Worm (Caenorhabditis elegans) whole organism, L2 larva: ENCODE data around the gene rev-3.
A peak's percentile ranks its signal among the peaks of the same experiment; 100 is the strongest.

Source experiments
- C34F6.9 ChIP-seq: fragments of 150-350 bp; optimal IDR thresholded peaks from 2 replicates; lab custom pipeline; 2014; ENCODE audit warnings: missing biosample characterization, missing genetic modification characterization
- F13H6.1 ChIP-seq: sonication (generic microtip); optimal IDR thresholded peaks from 2 replicates; lab custom pipeline; 2016; ENCODE audit warnings: missing genetic modification characterization, missing compliant biosample characterization
- R02D3.7 ChIP-seq: fragments of 150-350 bp; optimal IDR thresholded peaks from 2 replicates; lab custom pipeline; 2014; ENCODE audit warnings: missing biosample characterization, missing genetic modification characterization
- Y55F3AM.14 ChIP-seq: fragments of 200-800 bp; sonication (Bioruptor generic); optimal IDR thresholded peaks from 2 replicates; lab custom pipeline; 2018; ENCODE audit warnings: mild to moderate bottlenecking, missing genetic modification characterization, missing compliant biosample characterization
- ZK546.5 ChIP-seq: sonication (generic microtip); optimal IDR thresholded peaks from 2 replicates; lab custom pipeline; 2017; ENCODE audit warnings: missing biosample characterization, missing genetic modification characterization
- alr-1 ChIP-seq: fragments of 150-350 bp; optimal IDR thresholded peaks from 2 replicates; lab custom pipeline; 2014; ENCODE audit warnings: missing biosample characterization, missing genetic modification characterization
- aly-2 ChIP-seq: fragments of 150-350 bp; optimal IDR thresholded peaks from 2 replicates; lab custom pipeline; 2014; ENCODE audit warnings: missing biosample characterization, missing genetic modification characterization
- ceh-16 ChIP-seq: fragments of 150-350 bp; optimal IDR thresholded peaks from 2 replicates; lab custom pipeline; 2014; ENCODE audit warnings: missing biosample characterization, missing genetic modification characterization
- ceh-82 ChIP-seq: fragments of 150-350 bp; optimal IDR thresholded peaks from 2 replicates; lab custom pipeline; 2014; ENCODE audit warnings: missing biosample characterization, missing genetic modification characterization
- crh-2 ChIP-seq: sonication (generic microtip); optimal IDR thresholded peaks from 2 replicates; lab custom pipeline; 2017; ENCODE audit warnings: missing biosample characterization, missing genetic modification characterization
- egl-27 ChIP-seq: sonication (generic microtip); optimal IDR thresholded peaks from 3 replicates; lab custom pipeline; 2017; ENCODE audit warnings: missing biosample characterization, missing genetic modification reagents, missing genetic modification characterization
- elt-1 ChIP-seq: fragments of 150-350 bp; optimal IDR thresholded peaks from 2 replicates; lab custom pipeline; 2014; ENCODE audit warnings: missing biosample characterization, missing genetic modification characterization
- elt-3 ChIP-seq: sonication (generic microtip); optimal IDR thresholded peaks from 2 replicates; lab custom pipeline; 2017; ENCODE audit warnings: missing biosample characterization, missing genetic modification characterization
- gmeb-1 ChIP-seq: fragments of 150-350 bp; optimal IDR thresholded peaks from 2 replicates; lab custom pipeline; 2014; ENCODE audit warnings: missing biosample characterization, missing genetic modification characterization
- lin-11 ChIP-seq: fragments of 150-350 bp; sonication (generic microtip); optimal IDR thresholded peaks from 2 replicates; lab custom pipeline; 2014; ENCODE audit warnings: missing biosample characterization, missing genetic modification characterization, inconsistent platforms, mixed read lengths
- lin-13 ChIP-seq: fragments of 150-350 bp; optimal IDR thresholded peaks from 2 replicates; lab custom pipeline; 2014; ENCODE audit warnings: missing biosample characterization, missing genetic modification reagents, missing genetic modification characterization
- lin-39 ChIP-seq: fragments of 150-350 bp; optimal IDR thresholded peaks from 2 replicates; lab custom pipeline; 2014; ENCODE audit warnings: missing biosample characterization, missing genetic modification reagents, missing genetic modification characterization
- lsy-2 ChIP-seq, 2 experiments: fragments of 150-350 bp in 1 of 2; sonication (generic microtip) in 1 of 2; optimal IDR thresholded peaks; 2 replicates each; lab custom pipeline; 2014 to 2017; ENCODE audit warnings: missing biosample characterization in 2 of 2, missing genetic modification characterization in 2 of 2
- mab-5 ChIP-seq: fragments of 150-350 bp; optimal IDR thresholded peaks from 2 replicates; lab custom pipeline; 2014; ENCODE audit warnings: missing biosample characterization, missing genetic modification characterization
- mbf-1 ChIP-seq: sonication (generic microtip); optimal IDR thresholded peaks from 2 replicates; lab custom pipeline; 2017; ENCODE audit warnings: missing biosample characterization, missing genetic modification characterization
- mdl-1 ChIP-seq, 2 experiments: fragments of 150-350 bp in 1 of 2; sonication (generic microtip) in 1 of 2; optimal IDR thresholded peaks; 2 replicates each; lab custom pipeline; 2017; ENCODE audit warnings: missing biosample characterization in 2 of 2, missing genetic modification characterization in 2 of 2
- nhr-129 ChIP-seq: fragments of 150-350 bp; optimal IDR thresholded peaks from 2 replicates; lab custom pipeline; 2014; ENCODE audit warnings: missing biosample characterization, missing genetic modification characterization
- nhr-21 ChIP-seq: fragments of 150-350 bp; optimal IDR thresholded peaks from 2 replicates; lab custom pipeline; 2014; ENCODE audit warnings: missing biosample characterization, missing genetic modification characterization
- nhr-23 ChIP-seq: fragments of 150-350 bp; optimal IDR thresholded peaks from 2 replicates; lab custom pipeline; 2014; ENCODE audit warnings: missing biosample characterization, missing genetic modification reagents, missing genetic modification characterization
- nhr-25 ChIP-seq: fragments of 150-350 bp; sonication (generic microtip); optimal IDR thresholded peaks from 3 replicates; lab custom pipeline; 2014; ENCODE audit warnings: missing biosample characterization, missing genetic modification characterization
- nhr-6 ChIP-seq: fragments of 150-350 bp; optimal IDR thresholded peaks from 2 replicates; lab custom pipeline; 2014; ENCODE audit warnings: missing biosample characterization, missing genetic modification characterization
- nhr-77 ChIP-seq: fragments of 150-350 bp; optimal IDR thresholded peaks from 2 replicates; lab custom pipeline; 2014; ENCODE audit warnings: missing biosample characterization, missing genetic modification characterization
- peb-1 ChIP-seq: fragments of 150-350 bp; optimal IDR thresholded peaks from 2 replicates; lab custom pipeline; 2014; ENCODE audit warnings: missing biosample characterization, missing genetic modification characterization
- skn-1 ChIP-seq: sonication (generic microtip); optimal IDR thresholded peaks from 2 replicates; lab custom pipeline; 2017; ENCODE audit warnings: missing biosample characterization, missing genetic modification characterization
- sma-9 ChIP-seq, 2 experiments: fragments of 150-350 bp in 1 of 2; sonication (generic microtip) in 1 of 2; optimal IDR thresholded peaks; 2 replicates each; lab custom pipeline; 2014 to 2016; ENCODE audit warnings: missing genetic modification characterization in 2 of 2, mild to moderate bottlenecking in 1 of 2, missing biosample characterization in 1 of 2, missing compliant biosample characterization in 1 of 2, missing genetic modification reagents in 1 of 2, moderate library complexity in 1 of 2
- snpc-4 ChIP-seq: fragments of 150-350 bp; optimal IDR thresholded peaks from 2 replicates; lab custom pipeline; 2014; ENCODE audit warnings: missing biosample characterization, missing genetic modification characterization
- unc-39 ChIP-seq: fragments of 150-350 bp; optimal IDR thresholded peaks from 2 replicates; lab custom pipeline; 2014; ENCODE audit warnings: missing biosample characterization, missing genetic modification characterization
- unc-55 ChIP-seq: fragments of 150-350 bp; sonication (generic microtip); optimal IDR thresholded peaks from 3 replicates; lab custom pipeline; 2014; ENCODE audit warnings: missing biosample characterization, missing genetic modification reagents, missing genetic modification characterization
- zag-1 ChIP-seq: fragments of 150-350 bp; optimal IDR thresholded peaks from 2 replicates; lab custom pipeline; 2014; ENCODE audit warnings: missing biosample characterization, missing genetic modification characterization
- ztf-1 ChIP-seq: fragments of 200-800 bp; sonication (Bioruptor generic); conservative IDR thresholded peaks from 2 replicates; pipeline ENCODE4 v1.3.6; 2022; ENCODE audit warnings: missing genetic modification characterization, missing compliant biosample characterization
- ztf-11 ChIP-seq: sonication (generic microtip); optimal IDR thresholded peaks from 2 replicates; lab custom pipeline; 2017; ENCODE audit warnings: missing biosample characterization, missing genetic modification characterization
- ztf-4 ChIP-seq: fragments of 150-350 bp; optimal IDR thresholded peaks from 2 replicates; lab custom pipeline; 2014; ENCODE audit warnings: missing biosample characterization, missing genetic modification characterization

rev-3 gene

ce11 chrIII:5806720-5807119 lies 16.3 kb upstream of the rev-3 start, which contains the start of gene R12B2.2:
R12B2.2 (plus strand) TSS chrIII:5807020.
- TF ChIP-seq ceh-82 (no peak), nhr-77 (no peak), nhr-21 (tag; lab: Kevin White, UChicago) (no peak), lin-39 (tag; lab: Kevin White, UChicago) (no peak), Y55F3AM.14 (GFP tag; lab: Kevin White, UChicago) (no peak), unc-39 (tag; lab: Kevin White, UChicago) (no peak), unc-55 (no peak), nhr-25 (tag; lab: Kevin White, UChicago) (no peak), ceh-16 (tag; lab: Kevin White, UChicago) (no peak), peb-1 (tag; lab: Kevin White, UChicago) (no peak), ztf-11 (tag; lab: Kevin White, UChicago) (no peak), elt-1 (tag; lab: Kevin White, UChicago) (no peak), alr-1 (tag; lab: Kevin White, UChicago) (no peak), egl-27 (tag; lab: Kevin White, UChicago) (no peak), snpc-4 (no peak), mab-5 (tag; lab: Kevin White, UChicago) (no peak), lsy-2 (tag; optimal IDR thresholded peaks at IDR 0.05; lab: Kevin White, UChicago) (no peak), ZK546.5 (tag; lab: Kevin White, UChicago) (no peak)
- TF ChIP-seq, all 48 proteins: peak for 0

DNA sequence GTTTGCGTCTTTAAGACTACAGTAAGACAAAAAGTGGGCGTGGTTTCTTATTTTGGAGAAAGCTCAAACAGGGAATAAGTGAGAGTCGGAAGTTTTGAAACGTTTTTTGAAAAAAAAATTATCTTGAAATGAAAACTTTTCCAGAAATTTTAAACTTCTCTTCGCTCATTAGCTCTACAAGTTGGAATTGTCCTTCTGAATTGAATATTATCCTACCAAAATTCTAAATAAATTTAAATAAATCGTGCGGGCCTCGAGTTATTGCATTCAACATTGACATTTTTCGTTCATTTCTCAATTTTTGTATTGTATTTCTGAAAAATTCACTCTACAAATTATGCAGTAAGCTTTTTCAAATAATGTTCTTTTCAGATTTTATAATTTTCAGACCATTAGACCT lies 14.8 kb upstream of the rev-3 start, which contains the start of gene R12B2.3:
R12B2.3 (plus strand) TSS at position 301 of the 400 bp plus-strand sequence.
- TF ChIP-seq mdl-1 (tag; optimal IDR thresholded peaks at IDR 0.05; lab: Kevin White, UChicago) (no peak), ztf-11 (tag; lab: Kevin White, UChicago) (no peak)

DNA sequence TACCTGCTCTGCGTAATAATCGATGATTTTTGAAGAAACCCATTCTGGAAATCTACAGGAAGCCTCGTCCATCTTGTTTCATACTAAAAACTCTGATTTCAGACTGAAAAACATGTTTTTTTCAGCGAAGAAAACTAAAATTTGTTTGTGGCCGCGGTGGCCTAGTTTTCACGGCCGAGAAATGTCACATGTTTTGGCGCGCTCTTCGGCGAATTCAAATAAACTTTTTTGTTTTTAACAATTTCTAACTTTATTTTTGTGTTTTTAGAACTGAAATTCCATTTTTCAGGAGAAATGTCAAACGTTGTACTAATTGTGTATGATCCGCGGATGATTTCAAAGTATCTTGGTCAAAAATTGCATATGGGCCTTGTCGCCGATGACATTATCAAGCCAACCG lies 12.5 kb upstream of the rev-3 start, which contains the start of the genes polq-1 and him-10:
polq-1 (minus strand) TSS at position 190 of the 400 bp plus-strand sequence.
him-10 (plus strand) TSS at position 290 of the 400 bp plus-strand sequence.
- TF ChIP-seq C34F6.9 (tag; lab: Kevin White, UChicago) (peak; percentile 44), peb-1 (tag; lab: Kevin White, UChicago) (no peak), gmeb-1 (tag; lab: Kevin White, UChicago) (peak; percentile 47)

ce11 chrIII:5798747-5799146 lies 8.3 kb upstream of the rev-3 start, which contains the start of gene ceh-10:
ceh-10 (plus strand) TSS chrIII:5799047.
- TF ChIP-seq nhr-23 (tag; lab: Kevin White, UChicago): no peak
- TF ChIP-seq R02D3.7 (tag; lab: Kevin White, UChicago): no peak
- TF ChIP-seq zag-1 (tag; lab: Kevin White, UChicago): no peak
- no peak for TF ChIP-seq elt-3 (tag; lab: Kevin White, UChicago)
- no peak for TF ChIP-seq ztf-11 (tag; lab: Kevin White, UChicago)
- TF ChIP-seq nhr-25 (tag; lab: Kevin White, UChicago): no peak
- no peak for TF ChIP-seq ztf-4

ce11 chrIII:5794982-5795381 lies 4.5 kb upstream of the rev-3 start:
- TF ChIP-seq alr-1 (tag; lab: Kevin White, UChicago): no peak
- no peak for TF ChIP-seq aly-2
- no peak for TF ChIP-seq elt-1 (tag; lab: Kevin White, UChicago)
- no peak for TF ChIP-seq nhr-6 (tag; lab: Kevin White, UChicago)
- no peak for TF ChIP-seq ZK546.5 (tag; lab: Kevin White, UChicago)
- TF ChIP-seq ceh-82: no peak
- no peak for TF ChIP-seq mab-5 (tag; lab: Kevin White, UChicago)
- TF ChIP-seq Y55F3AM.14 (GFP tag; lab: Kevin White, UChicago): no peak
- no peak for TF ChIP-seq lin-11 (tag; lab: Kevin White, UChicago)
- TF ChIP-seq, all 48 proteins: peak for 0

ce11 chrIII:5785273-5785929 lies 5.0 kb downstream of the rev-3 start, which contains the start of gene Y37B11A.3:
Y37B11A.3 (minus strand) TSS chrIII:5785323.
- TF ChIP-seq lin-11 (tag; lab: Kevin White, UChicago) (peak; percentile 71), crh-2 (tag; lab: Kevin White, UChicago) (peak; percentile 63), sma-9 (GFP tag; optimal IDR thresholded peaks at IDR 0.05; lab: Kevin White, UChicago) (peak; percentile 81), sma-9 (tag; optimal IDR thresholded peaks at IDR 0.05; lab: Kevin White, UChicago) (no peak), mdl-1 (tag; optimal IDR thresholded peaks at IDR 0.05; lab: Kevin White, UChicago) (no peak), lsy-2 (tag; optimal IDR thresholded peaks at IDR 0.05; lab: Kevin White, UChicago) (peak; percentile 81 to 83), F13H6.1 (tag; lab: Kevin White, UChicago) (peak; percentile 61), elt-1 (tag; lab: Kevin White, UChicago) (no peak), ztf-4 (peak; percentile 46), ztf-1 (GFP tag; lab: Robert Waterston, UW) (no peak), skn-1 (no peak), C34F6.9 (tag; lab: Kevin White, UChicago) (peak; percentile 84), nhr-21 (tag; lab: Kevin White, UChicago) (peak; percentile 55), egl-27 (tag; lab: Kevin White, UChicago) (peak; percentile 27), mbf-1 (tag; lab: Kevin White, UChicago) (no peak), gmeb-1 (tag; lab: Kevin White, UChicago) (peak; percentile 84), R02D3.7 (tag; lab: Kevin White, UChicago) (peak; percentile 35), lin-13 (GFP tag; lab: Kevin White, UChicago) (peak; percentile 67), ceh-82 (peak; percentile 7), nhr-23 (tag; lab: Kevin White, UChicago) (no peak), zag-1 (tag; lab: Kevin White, UChicago) (peak; percentile 23), Y55F3AM.14 (GFP tag; lab: Kevin White, UChicago) (no peak), mab-5 (tag; lab: Kevin White, UChicago) (peak; percentile 33), nhr-129 (tag; lab: Kevin White, UChicago) (peak; percentile 71), ceh-16 (tag; lab: Kevin White, UChicago) (no peak), nhr-77 (no peak)
